Fruit fly (Drosophila melanogaster): ENCODE results near the gene CG43391.

DNA sequence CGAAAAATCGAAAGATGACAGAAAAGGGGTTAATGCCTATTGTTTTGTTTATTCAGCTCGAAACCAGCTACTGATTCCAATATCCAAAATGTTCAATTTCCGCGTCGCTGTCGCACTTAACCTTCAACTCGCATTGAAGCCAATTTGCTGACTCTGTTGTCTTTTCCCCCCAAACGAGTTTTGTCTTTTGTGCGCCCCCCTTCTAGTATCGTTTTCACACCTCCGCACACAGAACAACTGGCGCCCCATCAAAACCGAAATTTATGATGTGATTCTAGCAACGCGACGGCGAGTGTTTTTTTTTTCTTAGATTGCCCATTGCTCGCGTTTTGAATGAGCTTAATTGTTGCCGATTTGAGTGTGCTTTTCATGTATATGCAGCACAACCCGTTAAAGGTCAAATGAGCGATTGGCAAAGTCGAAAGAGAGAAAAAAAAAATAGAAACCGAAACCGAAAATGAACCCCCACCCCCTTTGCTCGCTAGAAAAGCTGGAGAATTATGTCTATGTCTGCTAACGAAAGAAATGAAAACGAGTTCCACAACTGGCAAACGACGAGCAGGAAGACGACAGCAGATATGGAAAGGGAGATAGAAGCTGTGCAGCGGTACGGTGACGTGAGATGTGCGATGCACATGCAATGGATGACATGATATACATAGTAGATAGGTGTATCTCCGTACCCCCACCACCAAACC lies 30.3 kb downstream of the CG43391 start:
- no peak for TF ChIP-seq bab1 (GFP tag; optimal IDR thresholded peaks at IDR 0.05)
- no peak for TF ChIP-seq cnc (optimal IDR thresholded peaks at IDR 0.05)
- TF ChIP-seq CG33017 (tag; optimal IDR thresholded peaks at IDR 0.05): no peak
- TF ChIP-seq Crg-1 (GFP tag; optimal IDR thresholded peaks at IDR 0.05): no peak
- TF ChIP-seq CG7045 (GFP tag; optimal IDR thresholded peaks at IDR 0.05): no peak
- no peak for TF ChIP-seq pad (GFP tag; optimal IDR thresholded peaks at IDR 0.05)
- no peak for TF ChIP-seq Mnt (GFP tag; optimal IDR thresholded peaks at IDR 0.05)
- TF ChIP-seq ovo (GFP tag; optimal IDR thresholded peaks at IDR 0.05): no peak
- no peak for TF ChIP-seq CG12768 (GFP tag; optimal IDR thresholded peaks at IDR 0.05)
- TF ChIP-seq CG11617 (GFP tag; optimal IDR thresholded peaks at IDR 0.05): no peak
- TF ChIP-seq CG14711 (tag; optimal IDR thresholded peaks at IDR 0.05): no peak

Data from whole organism, adult.